Fruit fly (Drosophila melanogaster): Measurements from ENCODE around the gene Or1a.

Or1a gene

DNA sequence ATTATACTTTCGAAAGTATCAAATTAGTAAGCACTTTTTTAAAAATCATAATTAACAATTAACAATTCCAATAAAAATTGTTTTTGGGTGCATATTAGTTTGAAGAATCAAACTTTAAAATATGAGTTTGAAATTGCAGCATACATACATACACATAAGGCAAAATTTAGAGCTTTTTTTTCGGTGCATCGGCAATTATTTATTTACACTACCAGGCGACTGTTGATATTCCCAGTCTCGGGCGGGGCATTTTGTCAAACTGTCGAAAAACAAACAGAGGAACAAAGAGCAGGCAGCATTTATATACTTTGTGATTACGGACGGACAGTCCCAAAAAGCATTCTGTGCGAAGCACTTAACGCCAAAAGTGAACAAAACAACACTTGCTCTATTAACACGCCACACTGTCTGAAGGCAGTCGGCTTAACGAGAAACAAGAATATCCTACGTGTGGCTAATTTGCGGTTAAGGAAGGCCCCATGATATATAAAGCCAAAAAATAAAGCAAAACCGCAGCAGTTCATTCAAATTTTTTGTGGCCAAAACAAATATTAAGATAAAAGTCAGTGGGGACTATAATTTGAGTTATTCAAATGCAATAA lies 47.3 kb downstream of the Or1a start:
- TF ChIP-seq MESR4 (GFP tag; optimal IDR thresholded peaks at IDR 0.05), result no peak
- TF ChIP-seq CG14860 (GFP tag; IDR thresholded peaks at IDR 0.05; ENCODE audit: partially characterized antibody), result no peak
- no peak for TF ChIP-seq CG34224 (GFP tag; IDR thresholded peaks at IDR 0.05; ENCODE audit: partially characterized antibody)
- TF ChIP-seq btn (GFP tag; optimal IDR thresholded peaks at IDR 0.05), result no peak
- TF ChIP-seq gsb-n (tag; optimal IDR thresholded peaks at IDR 0.05), result no peak
- no peak; the same call in 1 of the 2 replicates for TF ChIP-seq CG5953 (GFP tag; IDR thresholded peaks at IDR 0.05)
- TF ChIP-seq fu2 (GFP tag; optimal IDR thresholded peaks at IDR 0.05), result no peak
- no peak for TF ChIP-seq bowl (GFP tag; IDR thresholded peaks at IDR 0.05)
- no peak for TF ChIP-seq Sin3A (optimal IDR thresholded peaks at IDR 0.05)
- no peak for TF ChIP-seq CG2199 (GFP tag; IDR thresholded peaks at IDR 0.05)
- no peak for TF ChIP-seq crc (GFP tag; optimal IDR thresholded peaks at IDR 0.05)
- no peak for TF ChIP-seq Opbp (GFP tag; IDR thresholded peaks at IDR 0.05; ENCODE audit: partially characterized antibody)
- TF ChIP-seq CG9876 (GFP tag; optimal IDR thresholded peaks at IDR 0.05), result no peak
- no peak for TF ChIP-seq tna (GFP tag; IDR thresholded peaks at IDR 0.05; ENCODE audit: partially characterized antibody)
- TF ChIP-seq zf30C (GFP tag; optimal IDR thresholded peaks at IDR 0.05), result no peak
- TF ChIP-seq CG1529 (GFP tag; optimal IDR thresholded peaks at IDR 0.05), result peak; percentile 12
- peak; percentile 40 for TF ChIP-seq Asciz (GFP tag; optimal IDR thresholded peaks at IDR 0.05)
- TF ChIP-seq HLH4C (GFP tag; IDR thresholded peaks at IDR 0.05; ENCODE audit: partially characterized antibody), result no peak
- no peak for TF ChIP-seq CG1647 (GFP tag; optimal IDR thresholded peaks at IDR 0.05)
- no peak for TF ChIP-seq tx (GFP tag; optimal IDR thresholded peaks at IDR 0.05)
- no peak for TF ChIP-seq pb (GFP tag; optimal IDR thresholded peaks at IDR 0.05)
- no peak for TF ChIP-seq HLHmδ (GFP tag; optimal IDR thresholded peaks at IDR 0.05)
- TF ChIP-seq tll (GFP tag; optimal IDR thresholded peaks at IDR 0.05), result no peak
- TF ChIP-seq yki (optimal IDR thresholded peaks at IDR 0.05), result no peak
- TF ChIP-seq cwo (GFP tag; optimal IDR thresholded peaks at IDR 0.05), result no peak
- peak; percentile 36 for TF ChIP-seq dmrt11E (tag; optimal IDR thresholded peaks at IDR 0.05)
- TF ChIP-seq CG11085 (GFP tag; IDR thresholded peaks at IDR 0.05), result no peak
- TF ChIP-seq CG15514 (GFP tag; optimal IDR thresholded peaks at IDR 0.05), result no peak
- TF ChIP-seq CG11456 (GFP tag; IDR thresholded peaks at IDR 0.05), result no peak
- no peak for TF ChIP-seq Mrtf (GFP tag; IDR thresholded peaks at IDR 0.05)
- TF ChIP-seq CkIIα-i1 (GFP tag; IDR thresholded peaks at IDR 0.05), result no peak
- no peak for TF ChIP-seq CG13775 (GFP tag; optimal IDR thresholded peaks at IDR 0.05)
- no peak for TF ChIP-seq CG3995 (GFP tag; optimal IDR thresholded peaks at IDR 0.05)
- no peak for TF ChIP-seq bigmax (GFP tag; optimal IDR thresholded peaks at IDR 0.05)
- TF ChIP-seq CG15269 (tag; optimal IDR thresholded peaks at IDR 0.05), result no peak
- no peak for TF ChIP-seq kay (GFP tag; optimal IDR thresholded peaks at IDR 0.05)
- no peak for TF ChIP-seq row (GFP tag; IDR thresholded peaks at IDR 0.05)
- no peak for TF ChIP-seq nerfin-2 (GFP tag; IDR thresholded peaks at IDR 0.05; ENCODE audit: partially characterized antibody)
- TF ChIP-seq CG1024 (GFP tag; IDR thresholded peaks at IDR 0.05), result no peak
- no peak for TF ChIP-seq Ssrp (tag; optimal IDR thresholded peaks at IDR 0.05)
- TF ChIP-seq NfI (GFP tag; optimal IDR thresholded peaks at IDR 0.05), result no peak
- TF ChIP-seq CG17802 (tag; optimal IDR thresholded peaks at IDR 0.05), result no peak
- TF ChIP-seq slbo (GFP tag; IDR thresholded peaks at IDR 0.05), result no peak
- TF ChIP-seq exex (tag; optimal IDR thresholded peaks at IDR 0.05), result no peak
- TF ChIP-seq tgo (GFP tag; IDR thresholded peaks at IDR 0.05), result no peak
- TF ChIP-seq jumu (GFP tag; optimal IDR thresholded peaks at IDR 0.05), result no peak
- no peak for TF ChIP-seq Ptx1 (GFP tag; IDR thresholded peaks at IDR 0.05)
- TF ChIP-seq CG2120 (GFP tag; optimal IDR thresholded peaks at IDR 0.05), result no peak
- TF ChIP-seq cato (GFP tag; optimal IDR thresholded peaks at IDR 0.05; ENCODE audit: borderline replicate concordance), result no peak
- no peak for TF ChIP-seq CG34376 (GFP tag; optimal IDR thresholded peaks at IDR 0.05)
- no peak for TF ChIP-seq schlank (tag; optimal IDR thresholded peaks at IDR 0.05)
